Worm (Caenorhabditis elegans): Measurements from ENCODE around the gene T13C5.10.

DNA sequence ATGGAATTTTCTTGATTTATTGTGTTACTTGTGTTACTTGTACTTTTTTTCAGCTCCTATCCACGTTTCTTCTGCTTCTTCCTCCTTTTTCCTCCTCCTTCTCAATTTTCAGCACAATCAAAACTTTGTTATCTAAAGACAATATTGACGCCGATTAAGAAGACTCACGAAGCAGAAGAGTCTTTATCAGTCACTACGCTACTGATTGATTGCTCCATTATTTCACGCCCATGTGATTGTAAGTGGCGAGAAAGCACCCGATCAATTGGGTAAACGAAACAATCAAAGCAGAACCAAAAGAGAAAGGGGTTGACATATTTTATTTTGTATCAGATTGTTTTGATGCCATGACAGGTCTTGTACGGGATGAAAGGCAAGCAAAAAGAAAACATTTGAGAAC lies 18.7 kb upstream of the T13C5.10 start, which contains the start of gene T25B2.2:
- TF ChIP-seq unc-62 (GFP tag; optimal IDR thresholded peaks at IDR 0.05), result no peak
- no peak for TF ChIP-seq dmd-4 (tag; optimal IDR thresholded peaks at IDR 0.05)
- TF ChIP-seq nhr-237 (tag; optimal IDR thresholded peaks at IDR 0.05), result no peak

Data from whole organism, L2 larva.